Worm (Caenorhabditis elegans): ENCODE results near the gene fat-6.

DNA sequence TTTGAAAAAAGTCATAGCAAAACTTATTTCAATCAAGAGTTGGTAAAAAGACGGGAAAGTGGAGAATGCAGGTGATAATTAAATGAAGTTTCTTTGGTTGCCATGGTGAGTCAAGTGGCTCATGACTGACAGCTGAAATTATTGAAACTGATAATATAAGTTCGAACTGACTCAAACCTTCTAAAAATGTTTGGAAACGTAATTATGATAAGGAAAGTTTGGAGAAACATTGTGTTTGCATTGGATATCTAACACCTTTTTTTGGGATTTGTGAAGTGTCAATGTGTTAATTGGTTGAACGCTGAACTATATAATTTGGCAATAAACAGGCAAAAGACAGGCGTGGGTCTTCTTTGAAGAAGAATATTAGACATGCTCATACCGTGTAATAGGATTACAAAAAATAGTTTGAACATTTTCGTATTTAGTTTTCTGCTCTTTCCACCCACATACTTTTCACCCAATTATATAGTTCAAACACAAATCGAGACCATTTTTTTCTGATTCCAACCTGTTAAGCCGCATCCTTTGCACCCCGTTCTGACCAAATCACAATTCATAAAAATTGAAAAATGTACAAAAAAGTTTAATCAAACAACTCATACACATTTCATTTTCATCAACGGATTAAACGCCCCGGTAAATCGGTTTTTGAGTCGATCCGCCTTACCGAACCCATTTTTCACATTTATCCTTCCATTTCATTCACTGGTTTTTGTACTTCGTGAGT lies 10.0 kb upstream of the fat-6 start, which contains the start of the genes srlf-33 and srlf-32:
- TF ChIP-seq nhr-237 (tag; optimal IDR thresholded peaks at IDR 0.05), result no peak
- TF ChIP-seq ceh-82 (tag; optimal IDR thresholded peaks at IDR 0.05), result no peak
- no peak for TF ChIP-seq C04F5.9 (tag; optimal IDR thresholded peaks at IDR 0.05)
- no peak for TF ChIP-seq fkh-10 (GFP tag; optimal IDR thresholded peaks at IDR 0.05)
